Fruit fly (Drosophila melanogaster) whole organism, embryonic: Measurements from ENCODE around the gene H2.0.

Experiments
- Awh ChIP-seq: fragments of 200-800 bp; sonication (Bioruptor generic); IDR thresholded peaks from 2 replicates; pipeline ENCODE4, ENCODE4 v1.3.6; 2022; ENCODE audit warnings: missing biosample characterization, missing genetic modification characterization
- CG12391 ChIP-seq: fragments of 200-800 bp; sonication (Bioruptor generic); optimal IDR thresholded peaks from 3 replicates; lab custom pipeline; 2018; ENCODE audit warnings: missing biosample characterization, mild to moderate bottlenecking, missing genetic modification characterization, moderate library complexity
- CG14441 ChIP-seq: fragments of 200-800 bp; sonication (Bioruptor generic); IDR thresholded peaks from 2 replicates; pipeline ENCODE4 v1.3.6; 2022; ENCODE audit warnings: missing biosample characterization, missing genetic modification characterization
- CG2120 ChIP-seq: fragments of 200-800 bp; sonication (Bioruptor generic); optimal IDR thresholded peaks from 3 replicates; lab custom pipeline; 2016; ENCODE audit warnings: missing biosample characterization, missing genetic modification characterization
- CG34224 ChIP-seq: fragments of 200-800 bp; sonication (Bioruptor generic); IDR thresholded peaks from 3 replicates; pipeline ENCODE4 v1.3.6; 2022; ENCODE audit warnings: missing biosample characterization, missing genetic modification characterization; ENCODE audit not compliant: partially characterized antibody
- Elba2 ChIP-seq: fragments of 200-800 bp; sonication (Bioruptor generic); optimal IDR thresholded peaks from 3 replicates; lab custom pipeline; 2016; ENCODE audit warnings: missing biosample characterization, missing genetic modification characterization
- H2.0 ChIP-seq: fragments of 200-800 bp; sonication (Bioruptor generic); IDR thresholded peaks from 2 replicates; pipeline ENCODE4 v1.3.6; 2022; ENCODE audit warnings: missing biosample characterization, missing genetic modification characterization
- NC2β ChIP-seq: fragments of 200-800 bp; sonication (Bioruptor generic); optimal IDR thresholded peaks from 2 replicates; lab custom pipeline; 2016; ENCODE audit warnings: missing biosample characterization, missing genetic modification characterization
- Sox102F ChIP-seq: fragments of 200-800 bp; sonication (Bioruptor generic); optimal IDR thresholded peaks from 2 replicates; lab custom pipeline; 2018; ENCODE audit warnings: missing biosample characterization, mild to moderate bottlenecking, missing genetic modification characterization, moderate library complexity
- Sry-β ChIP-seq: fragments of 200-800 bp; sonication (Bioruptor generic); optimal IDR thresholded peaks from 2 replicates; lab custom pipeline; 2018; ENCODE audit warnings: missing biosample characterization, mild to moderate bottlenecking, missing genetic modification characterization, moderate library complexity
- ken ChIP-seq: fragments of 200-800 bp; sonication (Bioruptor generic); IDR thresholded peaks from 3 replicates; pipeline ENCODE4 v1.3.6; 2022; ENCODE audit warnings: missing biosample characterization, missing genetic modification characterization
- luna ChIP-seq: fragments of 200-800 bp; sonication (Bioruptor generic); optimal IDR thresholded peaks from 2 replicates; lab custom pipeline; 2016; ENCODE audit warnings: missing biosample characterization, missing genetic modification characterization
- peb ChIP-seq: fragments of 200-800 bp; sonication (Bioruptor generic); IDR thresholded peaks from 2 replicates; pipeline ENCODE4 v1.3.6; 2022; ENCODE audit warnings: missing biosample characterization, missing genetic modification characterization
- sc ChIP-seq, 3 experiments: fragments of >200 bp in 2 of 3; fragments of 200-800 bp in 1 of 3; sonication (Bioruptor generic) in 1 of 3; optimal IDR thresholded peaks; 2 replicates in 2 of 3; 3 replicates in 1 of 3; lab custom pipeline; 2017; ENCODE audit warnings: mild to moderate bottlenecking in 1 of 3, missing biosample characterization in 1 of 3, missing genetic modification characterization in 1 of 3, missing genetic modification reagents in 1 of 3

DNA sequence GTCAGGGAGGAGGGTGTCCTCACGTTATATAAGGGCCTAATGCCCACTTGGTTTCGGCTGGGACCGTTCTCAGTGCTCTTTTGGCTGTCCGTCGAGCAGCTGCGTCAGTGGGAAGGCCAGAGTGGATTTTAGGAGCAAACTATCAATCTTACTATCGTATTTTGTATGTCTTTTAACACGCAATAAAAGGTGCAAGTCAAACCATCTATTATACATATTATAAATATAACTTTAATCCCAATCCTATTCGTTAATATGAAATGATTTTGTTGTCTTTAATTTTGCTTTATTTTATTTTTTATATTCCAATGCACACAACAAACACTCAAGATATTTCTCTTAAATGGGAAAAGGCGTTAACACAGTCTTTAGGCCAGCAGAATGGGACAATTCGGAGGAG is 49.6 kb downstream of the H2.0 start, which contains the start of gene Ucp4B:
- TF ChIP-seq sc (optimal IDR thresholded peaks at IDR 0.05; lab: Kevin White, UChicago): no peak
- no peak for TF ChIP-seq sc (GFP tag; optimal IDR thresholded peaks at IDR 0.05; lab: Kevin White, UChicago)
- TF ChIP-seq ken (GFP tag; lab: Robert Waterston, UW): no peak
- TF ChIP-seq luna: no peak
- TF ChIP-seq Awh (GFP tag; lab: Robert Waterston, UW): no peak
- TF ChIP-seq CG2120 (GFP tag; lab: Kevin White, UChicago): no peak
- TF ChIP-seq peb (GFP tag; lab: Robert Waterston, UW): no peak
- no peak for TF ChIP-seq H2.0 (GFP tag; lab: Robert Waterston, UW)
- TF ChIP-seq CG14441: no peak
- TF ChIP-seq CG12391 (tag; lab: Kevin White, UChicago): no peak
- no peak for TF ChIP-seq NC2β (GFP tag; lab: Kevin White, UChicago)
- TF ChIP-seq Sox102F (GFP tag; lab: Kevin White, UChicago): no peak
- TF ChIP-seq CG34224 (GFP tag; lab: Robert Waterston, UW): no peak
- TF ChIP-seq Elba2 (GFP tag; lab: Kevin White, UChicago): no peak
- no peak for TF ChIP-seq Sry-β (GFP tag; lab: Kevin White, UChicago)
